Worm (Caenorhabditis elegans): Measurements from ENCODE around the gene bre-2.

- TF ChIP-seq zag-1 (tag; optimal IDR thresholded peaks at IDR 0.05) (no peak), ama-1 (optimal IDR thresholded peaks at IDR 0.05) (no peak), ztf-11 (tag; optimal IDR thresholded peaks at IDR 0.05) (no peak), lsy-2 (tag; optimal IDR thresholded peaks at IDR 0.05) (peak; percentile 2 to 64), ZK546.5 (tag; optimal IDR thresholded peaks at IDR 0.05) (no peak), R02D3.7 (tag; optimal IDR thresholded peaks at IDR 0.05) (no peak), nhr-6 (tag; optimal IDR thresholded peaks at IDR 0.05) (no peak), fos-1 (tag; optimal IDR thresholded peaks at IDR 0.05) (peak; percentile 10), unc-62 (GFP tag; optimal IDR thresholded peaks at IDR 0.05) (no peak), snpc-4 (tag; optimal IDR thresholded peaks at IDR 0.05) (no peak), skn-1 (tag; optimal IDR thresholded peaks at IDR 0.05) (no peak), mbf-1 (tag; optimal IDR thresholded peaks at IDR 0.05) (no peak), nhr-237 (tag; optimal IDR thresholded peaks at IDR 0.05) (no peak)
Observed at ce11 chrIII:13152697-13153391, 13.4 kb upstream of the bre-2 start, which contains the start of gene Y39E4B.10.

Data from whole organism, L2 larva.